Worm (Caenorhabditis elegans) whole organism, L4 larva: ENCODE measurements around the gene Y69F12A.1.

Experiments
- R02D3.7 ChIP-seq: fragments of 150-350 bp; sonication (generic microtip); optimal IDR thresholded peaks from 3 replicates; lab custom pipeline; 2014; ENCODE audit warnings: missing biosample characterization, missing genetic modification characterization
- T20F7.1 ChIP-seq: fragments of 200-800 bp; sonication (Bioruptor generic); optimal IDR thresholded peaks from 2 replicates; lab custom pipeline; 2018; ENCODE audit warnings: mild to moderate bottlenecking, missing genetic modification characterization, missing compliant biosample characterization
- Y48G9A.11 ChIP-seq: fragments of 200-800 bp; sonication (Bioruptor generic); IDR thresholded peaks from 2 replicates; pipeline ENCODE4 v1.3.6; 2022; ENCODE audit warnings: missing genetic modification reagents, missing genetic modification characterization, missing compliant biosample characterization
- Y5F2A.4 ChIP-seq: fragments of 200-800 bp; sonication (Bioruptor generic); optimal IDR thresholded peaks from 2 replicates; lab custom pipeline; 2018; ENCODE audit warnings: mild to moderate bottlenecking, missing genetic modification characterization, missing compliant biosample characterization
- ZK546.5 ChIP-seq, 2 experiments: sonication (generic microtip); optimal IDR thresholded peaks; 2 replicates each; lab custom pipeline; 2017; ENCODE audit warnings: missing biosample characterization in 2 of 2, missing genetic modification characterization in 2 of 2
- lin-39 ChIP-seq: fragments of 150-350 bp; optimal IDR thresholded peaks from 2 replicates; lab custom pipeline; 2014; ENCODE audit warnings: missing biosample characterization, missing genetic modification reagents, missing genetic modification characterization
- nhr-11 ChIP-seq: fragments of 150-350 bp; optimal IDR thresholded peaks from 2 replicates; lab custom pipeline; 2014; ENCODE audit warnings: missing biosample characterization, missing genetic modification characterization
- nhr-28 ChIP-seq: fragments of 150-350 bp; optimal IDR thresholded peaks from 2 replicates; lab custom pipeline; 2014; ENCODE audit warnings: missing biosample characterization, missing genetic modification characterization
- nhr-77 ChIP-seq: fragments of 150-350 bp; optimal IDR thresholded peaks from 2 replicates; lab custom pipeline; 2014; ENCODE audit warnings: missing biosample characterization, missing genetic modification characterization
- snpc-4 ChIP-seq: fragments of 150-350 bp; optimal IDR thresholded peaks from 2 replicates; lab custom pipeline; 2014; ENCODE audit warnings: missing biosample characterization, missing genetic modification characterization
- unc-130 ChIP-seq: sonication (generic microtip); optimal IDR thresholded peaks from 2 replicates; lab custom pipeline; 2016; ENCODE audit warnings: missing genetic modification reagents, missing genetic modification characterization, missing compliant biosample characterization
- unc-39 ChIP-seq: sonication (generic microtip); optimal IDR thresholded peaks from 2 replicates; lab custom pipeline; 2017; ENCODE audit warnings: missing biosample characterization, missing genetic modification characterization
- unc-62 ChIP-seq, 3 experiments: fragments of 150-350 bp in 1 of 3; sonication (generic microtip); optimal IDR thresholded peaks in 2 of 3; peaks in 1 of 3; 1 replicate in 1 of 3; 2 replicates in 2 of 3; lab custom pipeline; 2014 to 2017; ENCODE audit warnings: missing biosample characterization in 3 of 3, missing genetic modification characterization in 3 of 3, missing genetic modification reagents in 3 of 3, missing genotype in 1 of 3
- zfp-3 ChIP-seq: fragments of 200-800 bp; sonication (Bioruptor generic); conservative IDR thresholded peaks from 2 replicates; pipeline ENCODE4 v1.3.6; 2022; ENCODE audit warnings: missing genetic modification reagents, missing genetic modification characterization, missing compliant biosample characterization

DNA sequence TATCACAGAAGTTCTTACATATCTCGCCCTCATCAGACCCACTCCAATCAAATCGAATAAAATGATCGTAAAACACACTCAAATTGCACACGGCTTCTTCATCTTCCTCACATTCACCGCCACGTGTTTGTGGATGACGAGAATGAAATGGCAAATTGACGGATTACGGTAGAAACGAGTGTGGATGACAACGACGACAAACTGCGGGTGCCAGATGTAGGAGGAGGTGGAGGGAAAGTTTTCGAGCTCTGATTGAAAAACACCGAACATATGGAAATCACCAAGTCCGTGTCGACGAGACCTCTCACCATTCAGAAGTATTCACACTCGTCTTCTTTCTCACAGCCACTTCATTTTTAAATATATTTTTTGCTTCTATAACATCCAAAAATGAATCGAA is 3.3 kb downstream of the Y69F12A.1 start, which contains the start of gene mls-1:
- TF ChIP-seq nhr-77 (tag; lab: Kevin White, UChicago) (no peak), unc-39 (no peak), Y5F2A.4 (GFP tag; lab: Kevin White, UChicago) (no peak), nhr-28 (tag; lab: Kevin White, UChicago) (no peak), unc-62 (GFP tag; optimal IDR thresholded peaks at IDR 0.05 in 1 of 2; lab: Kevin White, UChicago) (peak in 1 of 2 experiments; percentile 53), unc-62 (tag; optimal IDR thresholded peaks at IDR 0.05; lab: Kevin White, UChicago) (no peak), R02D3.7 (tag; lab: Kevin White, UChicago) (no peak), Y48G9A.11 (GFP tag; lab: Robert Waterston, UW) (no peak), T20F7.1 (GFP tag; lab: Kevin White, UChicago) (no peak), snpc-4 (tag; lab: Kevin White, UChicago) (no peak), unc-130 (GFP tag; lab: Kevin White, UChicago) (no peak), nhr-11 (no peak), lin-39 (no peak), zfp-3 (GFP tag; lab: Robert Waterston, UW) (no peak), ZK546.5 (tag; optimal IDR thresholded peaks at IDR 0.05; lab: Kevin White, UChicago) (no peak)
